Worm (Caenorhabditis elegans): ENCODE results near the gene vab-2.

Gene vab-2

DNA sequence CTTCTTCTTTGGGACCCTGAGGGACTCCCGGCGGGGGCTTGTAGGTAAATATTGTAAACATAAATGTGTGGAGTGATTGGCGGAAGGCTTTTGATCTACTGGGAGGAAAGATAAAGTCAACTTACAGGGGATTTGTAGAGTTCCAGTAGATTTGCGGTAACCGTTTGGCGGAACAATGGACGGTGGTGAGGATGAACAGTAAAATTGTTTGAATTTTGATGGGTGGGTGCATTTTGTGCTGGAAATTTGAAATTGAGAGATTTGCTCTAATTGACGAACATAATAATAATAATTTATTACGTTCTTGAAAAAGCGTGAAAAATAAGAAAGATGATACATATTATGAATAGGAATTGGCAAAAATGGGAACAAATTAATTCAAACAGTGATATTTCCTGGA is at the start of gene vab-2:
TSS of gene vab-2 (minus strand) at position 238 of the 400 bp plus-strand sequence.
- TF ChIP-seq aha-1 (tag; optimal IDR thresholded peaks at IDR 0.05) = no peak
- TF ChIP-seq nhr-20 (tag; optimal IDR thresholded peaks at IDR 0.05) = no peak
- no peak for TF ChIP-seq rnt-1 (tag; optimal IDR thresholded peaks at IDR 0.05)

DNA sequence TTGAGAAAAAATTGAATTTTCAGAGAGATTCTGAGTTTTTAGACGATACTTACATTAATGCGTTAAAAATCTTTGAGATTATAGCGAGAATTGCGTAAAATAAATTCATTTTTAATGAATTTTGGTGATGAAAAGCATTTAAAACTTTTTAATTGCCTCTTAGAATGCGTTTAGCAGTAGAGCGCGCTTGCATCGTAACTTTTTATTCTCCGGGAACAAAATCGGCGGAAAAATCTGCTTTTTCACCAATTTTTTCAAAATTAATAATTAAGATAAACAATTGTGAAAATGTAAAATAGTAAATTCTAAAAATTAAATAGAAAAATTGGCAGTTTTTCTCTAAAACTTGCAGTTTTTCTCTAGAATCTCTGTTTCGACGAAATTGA is 48.6 kb upstream of the vab-2 start:
- TF ChIP-seq nhr-90 (tag; optimal IDR thresholded peaks at IDR 0.05; ENCODE audit: poor library complexity) (no peak), rnt-1 (tag; optimal IDR thresholded peaks at IDR 0.05) (no peak), hlh-17 (GFP tag; optimal IDR thresholded peaks at IDR 0.05; ENCODE audit: borderline replicate concordance) (no peak), lin-14 (GFP tag; optimal IDR thresholded peaks at IDR 0.05) (no peak), nhr-12 (tag; optimal IDR thresholded peaks at IDR 0.05) (no peak), efl-1 (optimal IDR thresholded peaks at IDR 0.05) (no peak), efl-1 (GFP tag; optimal IDR thresholded peaks at IDR 0.05 in 1 of 2) (peak; percentile 47 to 83), egl-27 (tag; optimal IDR thresholded peaks at IDR 0.05) (no peak), skn-1 (tag; optimal IDR thresholded peaks at IDR 0.05) (no peak), zag-1 (tag; optimal IDR thresholded peaks at IDR 0.05) (no peak), C04F5.9 (tag; optimal IDR thresholded peaks at IDR 0.05) (no peak), efl-3 (GFP tag; optimal IDR thresholded peaks at IDR 0.05) (no peak), lin-35 (GFP tag; optimal IDR thresholded peaks at IDR 0.05) (peak in 1 of 2 experiments; percentile 25), nhr-84 (tag; optimal IDR thresholded peaks at IDR 0.05) (no peak), xbp-1 (tag; optimal IDR thresholded peaks at IDR 0.05) (no peak), irx-1 (tag; optimal IDR thresholded peaks at IDR 0.05) (no peak)

DNA sequence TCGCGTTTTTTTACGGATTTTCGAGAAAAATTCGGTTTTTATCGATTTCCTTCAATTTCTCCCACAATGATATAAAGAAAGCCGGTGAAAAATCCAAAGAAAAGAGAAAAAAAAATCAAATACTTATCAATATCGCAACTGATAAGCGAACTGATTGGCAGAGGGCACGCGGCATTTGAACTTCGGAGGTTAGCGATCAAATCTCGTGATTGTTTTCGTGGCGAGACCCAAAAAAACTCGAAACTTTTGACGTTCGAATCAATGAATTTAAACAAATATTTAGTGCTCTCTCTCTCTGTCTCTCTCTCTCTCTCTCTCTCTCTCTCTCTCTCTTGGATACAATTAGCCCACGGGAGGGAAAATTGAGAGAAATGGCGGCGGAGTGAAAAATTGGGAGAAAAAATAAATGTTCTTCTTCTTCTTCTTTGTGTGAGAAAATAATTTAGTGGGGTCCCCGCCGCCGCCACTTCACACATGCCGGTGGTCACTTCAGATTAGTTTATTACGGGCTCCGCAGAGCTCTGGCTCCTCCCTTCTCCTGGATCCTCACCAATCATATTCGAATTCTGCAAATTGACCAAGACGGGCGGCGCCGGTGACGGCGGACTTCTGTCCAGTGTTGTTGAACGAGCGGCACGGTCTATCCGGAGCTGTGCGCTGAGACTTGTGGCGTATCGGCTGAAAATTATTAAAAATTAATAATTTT is 48.1 kb upstream of the vab-2 start:
- TF ChIP-seq nhr-76 (tag; optimal IDR thresholded peaks at IDR 0.05) (no peak), mab-9 (GFP tag; IDR thresholded peaks at IDR 0.05) (no peak), hlh-17 (GFP tag; optimal IDR thresholded peaks at IDR 0.05; ENCODE audit: borderline replicate concordance) (no peak), skn-1 (tag; optimal IDR thresholded peaks at IDR 0.05) (no peak), lsy-2 (tag; optimal IDR thresholded peaks at IDR 0.05) (peak in 1 of 2 experiments; percentile 23), nhr-19 (GFP tag; conservative IDR thresholded peaks at IDR 0.05) (no peak), dsc-1 (tag; optimal IDR thresholded peaks at IDR 0.05) (peak; percentile 25), nhr-20 (tag; optimal IDR thresholded peaks at IDR 0.05) (no peak), blmp-1 (tag; optimal IDR thresholded peaks at IDR 0.05) (peak; percentile 35), unc-130 (tag; optimal IDR thresholded peaks at IDR 0.05) (no peak), ztf-11 (tag; optimal IDR thresholded peaks at IDR 0.05) (no peak), elt-3 (tag; optimal IDR thresholded peaks at IDR 0.05) (peak in 1 of 6 experiments; percentile 39), fos-1 (tag; optimal IDR thresholded peaks at IDR 0.05) (no peak), lin-15B (tag; optimal IDR thresholded peaks at IDR 0.05) (no peak), elt-2 (tag; optimal IDR thresholded peaks at IDR 0.05) (peak; percentile 44), lin-35 (GFP tag; optimal IDR thresholded peaks at IDR 0.05) (peak in 1 of 2 experiments; percentile 47), nhr-90 (tag; optimal IDR thresholded peaks at IDR 0.05; ENCODE audit: poor library complexity) (no peak), lin-14 (GFP tag; optimal IDR thresholded peaks at IDR 0.05) (peak; percentile 33), efl-1 (optimal IDR thresholded peaks at IDR 0.05) (no peak), efl-1 (GFP tag; optimal IDR thresholded peaks at IDR 0.05 in 1 of 2) (peak in 1 of 2 experiments; percentile 43), snu-23 (GFP tag; optimal IDR thresholded peaks at IDR 0.05) (no peak), ets-5 (GFP tag; IDR thresholded peaks at IDR 0.05) (no peak), dpl-1 (GFP tag; optimal IDR thresholded peaks at IDR 0.05) (peak in 1 of 3 experiments; percentile 7), mdl-1 (tag; optimal IDR thresholded peaks at IDR 0.05) (peak in 1 of 2 experiments; percentile 41), efl-3 (GFP tag; optimal IDR thresholded peaks at IDR 0.05) (no peak), hpl-2 (GFP tag; optimal IDR thresholded peaks at IDR 0.05) (no peak)

DNA sequence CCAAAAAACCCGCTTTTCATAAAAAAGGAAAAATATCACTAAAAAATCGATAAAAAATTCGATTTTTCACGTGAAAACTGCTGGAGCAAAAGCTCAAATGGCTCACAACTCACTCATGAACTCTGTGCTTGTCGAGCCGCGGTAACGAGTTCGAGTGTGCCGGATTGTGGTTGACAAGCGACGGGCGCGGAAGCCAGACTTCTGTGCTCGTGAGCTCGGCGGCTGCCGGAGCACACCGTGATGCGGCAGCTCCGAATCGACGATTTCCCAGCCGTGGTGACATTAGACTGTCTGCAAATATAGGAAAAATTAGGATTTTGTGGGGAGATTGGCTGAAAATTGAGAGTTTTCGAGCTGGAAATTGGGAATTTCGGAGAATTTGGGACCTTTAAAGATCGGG is 46.2 kb upstream of the vab-2 start:
- TF ChIP-seq efl-1 (optimal IDR thresholded peaks at IDR 0.05) (no peak), efl-1 (GFP tag; optimal IDR thresholded peaks at IDR 0.05 in 1 of 2) (peak in 1 of 2 experiments; percentile 70), grh-1 (GFP tag; IDR thresholded peaks at IDR 0.05) (no peak)

Data from whole organism, L1 larva.